Fruit fly (Drosophila melanogaster) whole organism, embryonic: ENCODE data around the gene Pi4KIIalpha.

ENCODE experiments used
- CG1024 ChIP-seq: fragments of 200-800 bp; sonication (Bioruptor generic); IDR thresholded peaks from 2 replicates; pipeline ENCODE4 v1.3.6; 2022; ENCODE audit warnings: missing biosample characterization, missing genetic modification characterization
- CG10274 ChIP-seq: fragments of 200-800 bp; sonication (Bioruptor generic); optimal IDR thresholded peaks from 3 replicates; lab custom pipeline; 2017; ENCODE audit warnings: missing biosample characterization, mild to moderate bottlenecking, missing genetic modification characterization
- CG12155 ChIP-seq: fragments of 200-800 bp; sonication (Bioruptor generic); optimal IDR thresholded peaks from 3 replicates; lab custom pipeline; 2016; ENCODE audit warnings: missing biosample characterization, missing genetic modification characterization
- CG12744 ChIP-seq: fragments of 200-800 bp; sonication (Bioruptor generic); optimal IDR thresholded peaks from 2 replicates; lab custom pipeline; 2016; ENCODE audit warnings: missing biosample characterization, missing genetic modification characterization
- CG13624 ChIP-seq: fragments of 200-800 bp; sonication (Bioruptor generic); optimal IDR thresholded peaks from 2 replicates; lab custom pipeline; 2016; ENCODE audit warnings: missing biosample characterization, missing genetic modification characterization
- CG17328 ChIP-seq: fragments of 200-800 bp; sonication (Bioruptor generic); IDR thresholded peaks from 2 replicates; pipeline ENCODE4 v1.3.6; 2022; ENCODE audit warnings: missing biosample characterization, missing genetic modification characterization
- CG17361 ChIP-seq: fragments of 200-800 bp; sonication (Bioruptor generic); IDR thresholded peaks from 3 replicates; pipeline ENCODE4 v1.3.6; 2022; ENCODE audit warnings: missing biosample characterization, missing genetic modification characterization
- CG17568 ChIP-seq: fragments of 200-800 bp; sonication (Bioruptor generic); optimal IDR thresholded peaks from 2 replicates; lab custom pipeline; 2018; ENCODE audit warnings: missing biosample characterization, mild to moderate bottlenecking, missing genetic modification characterization, moderate library complexity
- CG2120 ChIP-seq: fragments of 200-800 bp; sonication (Bioruptor generic); optimal IDR thresholded peaks from 3 replicates; lab custom pipeline; 2016; ENCODE audit warnings: missing biosample characterization, missing genetic modification characterization
- CG4820 ChIP-seq: fragments of 200-800 bp; sonication (Bioruptor generic); optimal IDR thresholded peaks from 3 replicates; lab custom pipeline; 2016; ENCODE audit warnings: missing biosample characterization, missing genetic modification characterization
- CG6175 ChIP-seq: fragments of 200-800 bp; sonication (Bioruptor generic); IDR thresholded peaks from 3 replicates; pipeline ENCODE4 v1.3.6; 2022; ENCODE audit warnings: missing biosample characterization, missing genetic modification characterization
- CG6765 ChIP-seq: fragments of 200-800 bp; sonication (Bioruptor generic); optimal IDR thresholded peaks from 3 replicates; lab custom pipeline; 2017; ENCODE audit warnings: missing biosample characterization, mild to moderate bottlenecking, missing genetic modification characterization
- CG8765 ChIP-seq: fragments of 200-800 bp; sonication (Bioruptor generic); IDR thresholded peaks from 2 replicates; pipeline ENCODE4 v1.3.6; 2022; ENCODE audit warnings: missing biosample characterization, missing genetic modification characterization
- CG8924 ChIP-seq: fragments of 200-800 bp; optimal IDR thresholded peaks from 3 replicates; lab custom pipeline; 2019; ENCODE audit warnings: missing biosample characterization, mild to moderate bottlenecking, missing genetic modification characterization, moderate library complexity
- Dfd ChIP-seq, 2 experiments: fragments of >200 bp; optimal IDR thresholded peaks; 2 replicates each; lab custom pipeline; 2017; ENCODE audit warnings: missing biosample characterization in 2 of 2, missing genetic modification characterization in 2 of 2
- Dp ChIP-seq: fragments of 200-800 bp; sonication (Bioruptor generic); optimal IDR thresholded peaks from 2 replicates; lab custom pipeline; 2018; ENCODE audit warnings: missing biosample characterization, mild to moderate bottlenecking, missing genetic modification characterization, moderate library complexity
- Dref ChIP-seq: fragments of 200-800 bp; sonication (Bioruptor generic); IDR thresholded peaks from 2 replicates; pipeline ENCODE4 v1.3.6; 2022; ENCODE audit warnings: missing biosample characterization, missing genetic modification characterization
- Drgx ChIP-seq: fragments of 200-800 bp; sonication (Bioruptor generic); IDR thresholded peaks from 2 replicates; pipeline ENCODE4 v1.3.6; 2022; ENCODE audit warnings: missing biosample characterization, missing genetic modification characterization
- Eip74EF ChIP-seq, 2 experiments: fragments of 200-800 bp in 1 of 2; fragments of >200 bp in 1 of 2; sonication (Bioruptor generic) in 1 of 2; optimal IDR thresholded peaks; 2 replicates each; lab custom pipeline; 2017 to 2019; ENCODE audit warnings: missing biosample characterization in 2 of 2, missing genetic modification characterization in 2 of 2, mild to moderate bottlenecking in 1 of 2, moderate library complexity in 1 of 2
- Ets97D ChIP-seq: fragments of 200-800 bp; sonication (Bioruptor generic); optimal IDR thresholded peaks from 3 replicates; lab custom pipeline; 2016; ENCODE audit warnings: missing biosample characterization, missing genetic modification characterization
- Gug ChIP-seq: fragments of 200-800 bp; sonication (Bioruptor generic); IDR thresholded peaks from 4 replicates; pipeline ENCODE4 v1.3.6; 2022; ENCODE audit warnings: missing biosample characterization, missing genetic modification characterization
- Lpt ChIP-seq: fragments of >200 bp; optimal IDR thresholded peaks from 2 replicates; lab custom pipeline; 2018; ENCODE audit warnings: missing biosample characterization, missing genetic modification characterization
- Med ChIP-seq: fragments of 200-800 bp; sonication (Bioruptor generic); peaks from one replicate; lab custom pipeline; 2016; ENCODE audit warnings: missing biosample characterization, missing genetic modification characterization, mild to moderate bottlenecking, inconsistent platforms, moderate library complexity
- NC2α ChIP-seq: fragments of 200-800 bp; sonication (Bioruptor generic); optimal IDR thresholded peaks from 2 replicates; lab custom pipeline; 2016; ENCODE audit warnings: missing biosample characterization, missing genetic modification characterization
- Nf-YC ChIP-seq: fragments of 200-800 bp; optimal IDR thresholded peaks from 3 replicates; lab custom pipeline; 2019; ENCODE audit warnings: missing biosample characterization, mild to moderate bottlenecking, missing genetic modification characterization, moderate library complexity
- NfI ChIP-seq: fragments of 200-800 bp; sonication (Bioruptor generic); optimal IDR thresholded peaks from 3 replicates; lab custom pipeline; 2018; ENCODE audit warnings: missing biosample characterization, mild to moderate bottlenecking, missing genetic modification characterization, moderate library complexity
- Poxn ChIP-seq: fragments of 200-800 bp; sonication (Bioruptor generic); IDR thresholded peaks from 2 replicates; pipeline ENCODE4 v1.3.6; 2022; ENCODE audit warnings: missing biosample characterization, missing genetic modification characterization
- Ptx1 ChIP-seq: fragments of 200-800 bp; sonication (Bioruptor generic); IDR thresholded peaks from 2 replicates; pipeline ENCODE4 v1.3.6; 2022; ENCODE audit warnings: missing biosample characterization, missing genetic modification characterization
- Stat92E ChIP-seq, 3 experiments: fragments of >200 bp in 2 of 3; fragments of 200-800 bp in 1 of 3; sonication (Bioruptor generic) in 1 of 3; optimal IDR thresholded peaks; 2 replicates each; lab custom pipeline; 2017 to 2019; ENCODE audit warnings: missing biosample characterization in 3 of 3, missing genetic modification characterization in 3 of 3, mild to moderate bottlenecking in 1 of 3, moderate library complexity in 1 of 3
- Vsx1 ChIP-seq: fragments of 200-800 bp; sonication (Bioruptor generic); optimal IDR thresholded peaks from 2 replicates; lab custom pipeline; 2017; ENCODE audit warnings: missing biosample characterization, mild to moderate bottlenecking, missing genetic modification characterization, missing genetic modification reagents
- Xbp1 ChIP-seq: fragments of 200-800 bp; sonication (Bioruptor generic); optimal IDR thresholded peaks from 3 replicates; lab custom pipeline; 2016; ENCODE audit warnings: missing biosample characterization, mild to moderate bottlenecking, missing genetic modification characterization
- az2 ChIP-seq: fragments of 200-800 bp; sonication (Bioruptor generic); optimal IDR thresholded peaks from 3 replicates; lab custom pipeline; 2016; ENCODE audit warnings: missing biosample characterization, missing genetic modification characterization
- br ChIP-seq: fragments of >200 bp; optimal IDR thresholded peaks from 2 replicates; lab custom pipeline; 2017
- bsh ChIP-seq, 2 experiments: fragments of 200-800 bp; sonication (Bioruptor generic); optimal IDR thresholded peaks; 2 replicates each; lab custom pipeline; 2017 to 2018; ENCODE audit warnings: mild to moderate bottlenecking in 2 of 2, missing biosample characterization in 2 of 2, missing genetic modification characterization in 2 of 2, moderate library complexity in 1 of 2
- croc ChIP-seq: fragments of 200-800 bp; sonication (Bioruptor generic); conservative IDR thresholded peaks from 3 replicates; pipeline ENCODE4 v1.3.6; 2022; ENCODE audit warnings: missing biosample characterization, missing genetic modification characterization
- dmrt11E ChIP-seq: fragments of 200-800 bp; sonication (Bioruptor generic); optimal IDR thresholded peaks from 3 replicates; lab custom pipeline; 2018; ENCODE audit warnings: missing biosample characterization, mild to moderate bottlenecking, missing genetic modification characterization, moderate library complexity
- dysf ChIP-seq: fragments of 200-800 bp; sonication (Bioruptor generic); IDR thresholded peaks from 3 replicates; pipeline ENCODE4 v1.3.6; 2022; ENCODE audit warnings: missing biosample characterization, missing genetic modification characterization
- fu2 ChIP-seq: fragments of 200-800 bp; sonication (Bioruptor generic); optimal IDR thresholded peaks from 2 replicates; lab custom pipeline; 2016; ENCODE audit warnings: missing biosample characterization, missing genetic modification characterization
- insv ChIP-seq, 2 experiments: fragments of 200-800 bp; sonication (Bioruptor generic); optimal IDR thresholded peaks; 3 replicates each; lab custom pipeline; 2016 to 2018; ENCODE audit warnings: missing biosample characterization in 2 of 2, missing genetic modification characterization in 2 of 2
- ken ChIP-seq: fragments of 200-800 bp; sonication (Bioruptor generic); IDR thresholded peaks from 3 replicates; pipeline ENCODE4 v1.3.6; 2022; ENCODE audit warnings: missing biosample characterization, missing genetic modification characterization
- mirr ChIP-seq: fragments of 200-800 bp; sonication (Bioruptor generic); optimal IDR thresholded peaks from 3 replicates; lab custom pipeline; 2018; ENCODE audit warnings: missing biosample characterization, mild to moderate bottlenecking, missing genetic modification characterization
- nmo ChIP-seq: fragments of 200-800 bp; sonication (Bioruptor generic); optimal IDR thresholded peaks from 2 replicates; lab custom pipeline; 2018; ENCODE audit warnings: missing biosample characterization, mild to moderate bottlenecking, missing genetic modification characterization, moderate library complexity
- pzg ChIP-seq: fragments of 200-800 bp; sonication (Bioruptor generic); optimal IDR thresholded peaks from 3 replicates; lab custom pipeline; 2018; ENCODE audit warnings: missing biosample characterization, mild to moderate bottlenecking, missing genetic modification characterization, moderate library complexity
- trem ChIP-seq: fragments of 200-800 bp; optimal IDR thresholded peaks from 3 replicates; lab custom pipeline; 2019; ENCODE audit warnings: missing biosample characterization, mild to moderate bottlenecking, missing genetic modification characterization, moderate library complexity
- tup ChIP-seq: fragments of 200-800 bp; sonication (Bioruptor generic); optimal IDR thresholded peaks from 2 replicates; lab custom pipeline; 2016; ENCODE audit warnings: missing biosample characterization, mild to moderate bottlenecking, missing genetic modification characterization, moderate library complexity
- zfh1 ChIP-seq: fragments of 200-800 bp; sonication (Bioruptor generic); IDR thresholded peaks from 3 replicates; pipeline ENCODE4 v1.3.6; 2022; ENCODE audit warnings: missing biosample characterization, missing genetic modification characterization

Pi4KIIalpha gene

dm6 chr3R:5547464-5547943, 15.9 kb downstream of the Pi4KIIalpha start, which contains the start of gene CG2519 (continued):
- TF ChIP-seq zfh1 (peak; percentile 66), trem (tag; lab: Kevin White, UChicago) (peak; percentile 55), CG10274 (GFP tag; lab: Kevin White, UChicago) (no peak), Poxn (no peak), dysf (GFP tag; lab: Robert Waterston, UW) (peak; percentile 43; the same call in 2 of the 3 replicates), Eip74EF (GFP tag; optimal IDR thresholded peaks at IDR 0.05; lab: Kevin White, UChicago) (no peak), fu2 (GFP tag; lab: Kevin White, UChicago) (peak; percentile 67), CG13624 (GFP tag; lab: Kevin White, UChicago) (peak; percentile 92), Ets97D (GFP tag; lab: Kevin White, UChicago) (peak; percentile 77), Ptx1 (GFP tag; lab: Robert Waterston, UW) (peak; percentile 52; the same call in 1 of the 2 replicates), Stat92E (GFP tag; optimal IDR thresholded peaks at IDR 0.05; lab: Kevin White, UChicago) (peak in 1 of 3 experiments; percentile 45), Drgx (GFP tag; lab: Robert Waterston, UW) (peak; percentile 4; the same call in 1 of the 2 replicates), NfI (GFP tag; lab: Kevin White, UChicago) (no peak), Dp (GFP tag; lab: Kevin White, UChicago) (peak; percentile 58), CG8924 (tag; lab: Kevin White, UChicago) (peak; percentile 76), Dref (GFP tag; lab: Robert Waterston, UW) (peak; percentile 95), dmrt11E (tag; lab: Kevin White, UChicago) (peak; percentile 21), CG2120 (GFP tag; lab: Kevin White, UChicago) (peak; percentile 81), insv (GFP tag; optimal IDR thresholded peaks at IDR 0.05; lab: Kevin White, UChicago) (peak in 1 of 2 experiments; percentile 42), Lpt (GFP tag; lab: Kevin White, UChicago) (no peak), NC2α (GFP tag; lab: Kevin White, UChicago) (no peak), Xbp1 (GFP tag; lab: Kevin White, UChicago) (peak; percentile 74), CG17568 (no peak), Dfd (GFP tag; optimal IDR thresholded peaks at IDR 0.05; lab: Kevin White, UChicago) (no peak), pzg (peak; percentile 91), mirr (no peak), Nf-YC (no peak), CG6765 (no peak), CG12744 (GFP tag; lab: Kevin White, UChicago) (no peak), CG4820 (GFP tag; lab: Kevin White, UChicago) (peak; percentile 39), ken (GFP tag; lab: Robert Waterston, UW) (peak; percentile 77), CG12155 (GFP tag; lab: Kevin White, UChicago) (peak; percentile 58), CG17361 (GFP tag; lab: Robert Waterston, UW) (no peak), Med (peak; percentile 95), CG8765 (peak; percentile 25; the same call in 1 of the 2 replicates), CG1024 (GFP tag; lab: Robert Waterston, UW) (no peak; the same call in 1 of the 2 replicates), CG6175 (GFP tag; lab: Robert Waterston, UW) (no peak), az2 (GFP tag; lab: Kevin White, UChicago) (peak; percentile 45), tup (peak; percentile 14), CG17328 (peak; percentile 55), Vsx1 (GFP tag; lab: Kevin White, UChicago) (no peak), br (lab: Kevin White, UChicago) (no peak), bsh (GFP tag; optimal IDR thresholded peaks at IDR 0.05; lab: Kevin White, UChicago) (no peak), croc (GFP tag; lab: Robert Waterston, UW) (no peak), nmo (GFP tag; lab: Kevin White, UChicago) (no peak), Gug (GFP tag; lab: Robert Waterston, UW) (peak; percentile 74; the same call in 2 of the 4 replicates)
